Fruit fly (Drosophila melanogaster) whole organism, embryonic: Measurements from ENCODE around the gene CG13634.

ENCODE experiments used
- ATbp ChIP-seq: fragments of 200-800 bp; sonication (Bioruptor generic); optimal IDR thresholded peaks from 2 replicates; lab custom pipeline; 2017; ENCODE audit warnings: missing biosample characterization, mild to moderate bottlenecking, missing genetic modification characterization, missing genetic modification reagents
- B-H2 ChIP-seq: fragments of 200-800 bp; sonication (Bioruptor generic); optimal IDR thresholded peaks from 2 replicates; lab custom pipeline; 2018; ENCODE audit warnings: missing biosample characterization, mild to moderate bottlenecking, missing genetic modification characterization
- CG13296 ChIP-seq: fragments of 200-800 bp; sonication (Bioruptor generic); optimal IDR thresholded peaks from 3 replicates; lab custom pipeline; 2018; ENCODE audit warnings: missing biosample characterization, mild to moderate bottlenecking, missing genetic modification characterization
- CG14441 ChIP-seq: fragments of 200-800 bp; sonication (Bioruptor generic); IDR thresholded peaks from 2 replicates; pipeline ENCODE4 v1.3.6; 2022; ENCODE audit warnings: missing biosample characterization, missing genetic modification characterization
- CG14860 ChIP-seq: fragments of 200-800 bp; sonication (Bioruptor generic); IDR thresholded peaks from 3 replicates; pipeline ENCODE4 v1.3.6; 2022; ENCODE audit warnings: missing biosample characterization, missing genetic modification characterization; ENCODE audit not compliant: partially characterized antibody
- CG2199 ChIP-seq: fragments of 200-800 bp; sonication (Bioruptor generic); IDR thresholded peaks from 3 replicates; pipeline ENCODE4 v1.3.6; 2022; ENCODE audit warnings: missing biosample characterization, missing genetic modification characterization
- CG31365 ChIP-seq: fragments of 200-800 bp; sonication (Bioruptor generic); optimal IDR thresholded peaks from 2 replicates; lab custom pipeline; 2018; ENCODE audit warnings: missing biosample characterization, mild to moderate bottlenecking, missing genetic modification characterization
- CG31388 ChIP-seq: fragments of 200-800 bp; sonication (Bioruptor generic); optimal IDR thresholded peaks from 2 replicates; lab custom pipeline; 2016; ENCODE audit warnings: missing biosample characterization, missing genetic modification characterization
- CG3281 ChIP-seq: fragments of 200-800 bp; sonication (Bioruptor generic); optimal IDR thresholded peaks from 3 replicates; lab custom pipeline; 2017; ENCODE audit warnings: missing biosample characterization, mild to moderate bottlenecking, missing genetic modification characterization
- CG3726 ChIP-seq: fragments of 200-800 bp; sonication (Bioruptor generic); IDR thresholded peaks from 3 replicates; pipeline ENCODE4, ENCODE4 v1.3.6; 2022; ENCODE audit warnings: missing biosample characterization, missing genetic modification characterization
- CG4820 ChIP-seq: fragments of 200-800 bp; sonication (Bioruptor generic); optimal IDR thresholded peaks from 3 replicates; lab custom pipeline; 2016; ENCODE audit warnings: missing biosample characterization, missing genetic modification characterization
- CG6791 ChIP-seq: fragments of 200-800 bp; sonication (Bioruptor generic); IDR thresholded peaks from 3 replicates; pipeline ENCODE4 v1.3.6; 2022; ENCODE audit warnings: missing biosample characterization, missing genetic modification characterization; ENCODE audit not compliant: partially characterized antibody
- CG7357 ChIP-seq: fragments of 200-800 bp; sonication (Bioruptor generic); IDR thresholded peaks from 3 replicates; pipeline ENCODE4 v1.3.6; 2022; ENCODE audit warnings: missing biosample characterization, missing genetic modification characterization
- CG7372 ChIP-seq: fragments of 200-800 bp; sonication (Bioruptor generic); IDR thresholded peaks from 2 replicates; pipeline ENCODE4 v1.3.6; 2022; ENCODE audit warnings: missing biosample characterization, missing genetic modification characterization
- CG8089 ChIP-seq: fragments of 200-800 bp; sonication (Bioruptor generic); optimal IDR thresholded peaks from 3 replicates; lab custom pipeline; 2016; ENCODE audit warnings: missing biosample characterization, missing genetic modification characterization
- CG8359 ChIP-seq: fragments of 200-800 bp; sonication (Bioruptor generic); optimal IDR thresholded peaks from 2 replicates; lab custom pipeline; 2017; ENCODE audit warnings: missing biosample characterization, mild to moderate bottlenecking, missing genetic modification characterization, borderline replicate concordance
- CG8478 ChIP-seq: fragments of >200 bp; optimal IDR thresholded peaks from 2 replicates; lab custom pipeline; 2018
- CG9727 ChIP-seq: fragments of 200-800 bp; sonication (Bioruptor generic); optimal IDR thresholded peaks from 3 replicates; lab custom pipeline; 2017; ENCODE audit warnings: missing biosample characterization, mild to moderate bottlenecking, missing genetic modification characterization
- Dad ChIP-seq: fragments of 200-800 bp; sonication (Bioruptor generic); optimal IDR thresholded peaks from 3 replicates; lab custom pipeline; 2016; ENCODE audit warnings: missing biosample characterization, missing genetic modification characterization
- ERR ChIP-seq: fragments of 200-800 bp; sonication (Bioruptor generic); optimal IDR thresholded peaks from 2 replicates; lab custom pipeline; 2016; ENCODE audit warnings: missing biosample characterization, missing genetic modification characterization
- Elba2 ChIP-seq: fragments of 200-800 bp; sonication (Bioruptor generic); optimal IDR thresholded peaks from 3 replicates; lab custom pipeline; 2016; ENCODE audit warnings: missing biosample characterization, missing genetic modification characterization
- Fer1 ChIP-seq: fragments of 200-800 bp; sonication (Bioruptor generic); optimal IDR thresholded peaks from 2 replicates; lab custom pipeline; 2017; ENCODE audit warnings: missing biosample characterization, mild to moderate bottlenecking, missing genetic modification characterization
- HLH4C ChIP-seq: fragments of 200-800 bp; sonication (Bioruptor generic); IDR thresholded peaks from 3 replicates; pipeline ENCODE4 v1.3.6; 2022; ENCODE audit warnings: missing biosample characterization, missing genetic modification characterization; ENCODE audit not compliant: partially characterized antibody
- MTF-1 ChIP-seq: fragments of 200-800 bp; sonication (Bioruptor generic); optimal IDR thresholded peaks from 2 replicates; lab custom pipeline; 2018; ENCODE audit warnings: missing biosample characterization, mild to moderate bottlenecking, missing genetic modification characterization, borderline replicate concordance
- Meics ChIP-seq: fragments of 200-800 bp; sonication (Bioruptor generic); optimal IDR thresholded peaks from 2 replicates; lab custom pipeline; 2017; ENCODE audit warnings: missing biosample characterization, mild to moderate bottlenecking, missing genetic modification characterization
- Oli ChIP-seq: fragments of 200-800 bp; sonication (Bioruptor generic); optimal IDR thresholded peaks from 2 replicates; lab custom pipeline; 2018; ENCODE audit warnings: missing biosample characterization, mild to moderate bottlenecking, missing genetic modification characterization, moderate library complexity
- Rfx ChIP-seq: fragments of 200-800 bp; sonication (Bioruptor generic); IDR thresholded peaks from 2 replicates; pipeline ENCODE4 v1.3.6; 2022; ENCODE audit warnings: missing biosample characterization, missing genetic modification characterization
- Side ChIP-seq: fragments of 200-800 bp; sonication (Bioruptor generic); optimal IDR thresholded peaks from 2 replicates; lab custom pipeline; 2016; ENCODE audit warnings: missing biosample characterization, missing genetic modification characterization
- Tbp ChIP-seq: fragments of >200 bp; optimal IDR thresholded peaks from 2 replicates; lab custom pipeline; 2018; ENCODE audit warnings: missing biosample characterization, missing genetic modification characterization
- Trl ChIP-seq, 3 experiments: fragments of >200 bp in 2 of 3; fragments of 200-800 bp in 1 of 3; sonication (Bioruptor generic) in 1 of 3; optimal IDR thresholded peaks; 2 replicates in 1 of 3; 3 replicates in 2 of 3; lab custom pipeline; 2016 to 2017; ENCODE audit warnings: missing biosample characterization in 1 of 3, missing genetic modification characterization in 1 of 3
- YL-1 ChIP-seq: fragments of 200-800 bp; sonication (Bioruptor generic); optimal IDR thresholded peaks from 3 replicates; lab custom pipeline; 2017; ENCODE audit warnings: missing biosample characterization, mild to moderate bottlenecking, missing genetic modification characterization
- amos ChIP-seq: fragments of 200-800 bp; sonication (Bioruptor generic); IDR thresholded peaks from 2 replicates; pipeline ENCODE4 v1.3.6; 2022; ENCODE audit warnings: missing biosample characterization, missing genetic modification characterization; ENCODE audit not compliant: partially characterized antibody
- ash1 ChIP-seq: fragments of 200-800 bp; sonication (Bioruptor generic); optimal IDR thresholded peaks from 2 replicates; lab custom pipeline; 2018; ENCODE audit warnings: missing biosample characterization, mild to moderate bottlenecking, missing genetic modification characterization
- chn ChIP-seq: fragments of 200-800 bp; sonication (Bioruptor generic); optimal IDR thresholded peaks from 2 replicates; lab custom pipeline; 2016; ENCODE audit warnings: missing biosample characterization, missing genetic modification characterization
- dan ChIP-seq: fragments of 200-800 bp; sonication (Bioruptor generic); IDR thresholded peaks from 2 replicates; pipeline ENCODE4 v1.3.6; 2022; ENCODE audit warnings: missing biosample characterization, missing genetic modification characterization
- exex ChIP-seq: fragments of 200-800 bp; sonication (Bioruptor generic); optimal IDR thresholded peaks from 4 replicates; lab custom pipeline; 2018; ENCODE audit warnings: missing biosample characterization, mild to moderate bottlenecking, missing genetic modification characterization, moderate library complexity
- gsb ChIP-seq: fragments of 200-800 bp; sonication (Bioruptor generic); IDR thresholded peaks from 2 replicates; pipeline ENCODE4 v1.3.6; 2022; ENCODE audit warnings: missing biosample characterization, missing genetic modification characterization
- lola ChIP-seq, 3 experiments: fragments of >200 bp in 2 of 3; fragments of 200-800 bp in 1 of 3; sonication (Bioruptor generic) in 1 of 3; optimal IDR thresholded peaks; 2 replicates each; lab custom pipeline; 2017 to 2019; ENCODE audit warnings: missing biosample characterization in 3 of 3, missing genetic modification characterization in 3 of 3, mild to moderate bottlenecking in 1 of 3, moderate library complexity in 1 of 3
- mam ChIP-seq: fragments of 200-800 bp; sonication (Bioruptor generic); optimal IDR thresholded peaks from 3 replicates; lab custom pipeline; 2016; ENCODE audit warnings: missing biosample characterization, missing genetic modification characterization
- nau ChIP-seq: fragments of 200-800 bp; sonication (Bioruptor generic); optimal IDR thresholded peaks from 3 replicates; lab custom pipeline; 2017; ENCODE audit warnings: missing biosample characterization, mild to moderate bottlenecking, missing genetic modification characterization, missing genetic modification reagents
- nmo ChIP-seq: fragments of 200-800 bp; sonication (Bioruptor generic); optimal IDR thresholded peaks from 2 replicates; lab custom pipeline; 2018; ENCODE audit warnings: missing biosample characterization, mild to moderate bottlenecking, missing genetic modification characterization, moderate library complexity
- otp ChIP-seq: fragments of 200-800 bp; sonication (Bioruptor generic); IDR thresholded peaks from 3 replicates; pipeline ENCODE4, ENCODE4 v1.3.6; 2022; ENCODE audit warnings: missing biosample characterization, missing genetic modification characterization
- ranshi ChIP-seq: fragments of 200-800 bp; sonication (Bioruptor generic); IDR thresholded peaks from 2 replicates; pipeline ENCODE4 v1.3.6; 2022; ENCODE audit warnings: missing biosample characterization, missing genetic modification characterization
- slp2 ChIP-seq: fragments of 200-800 bp; sonication (Bioruptor generic); optimal IDR thresholded peaks from 2 replicates; lab custom pipeline; 2016; ENCODE audit warnings: missing biosample characterization, missing genetic modification characterization
- ssp ChIP-seq: fragments of 200-800 bp; sonication (Bioruptor generic); IDR thresholded peaks from 2 replicates; pipeline ENCODE4 v1.3.6; 2022; ENCODE audit warnings: missing biosample characterization, missing genetic modification characterization
- vnd ChIP-seq: fragments of 200-800 bp; sonication (Bioruptor generic); IDR thresholded peaks from 3 replicates; pipeline ENCODE4 v1.3.6; 2022; ENCODE audit warnings: missing biosample characterization, missing genetic modification characterization; ENCODE audit not compliant: partially characterized antibody
- zen ChIP-seq: fragments of 200-800 bp; sonication (Bioruptor generic); optimal IDR thresholded peaks from 3 replicates; lab custom pipeline; 2018; ENCODE audit warnings: missing biosample characterization, mild to moderate bottlenecking, missing genetic modification characterization, moderate library complexity
- zen2 ChIP-seq: fragments of 200-800 bp; sonication (Bioruptor generic); IDR thresholded peaks from 3 replicates; pipeline ENCODE4 v1.3.6; 2022; ENCODE audit warnings: missing biosample characterization, missing genetic modification characterization; ENCODE audit not compliant: partially characterized antibody

CG13634 gene

dm6 chr3R:24768538-24769401 is 21.2 kb downstream of the CG13634 start, which contains the start of gene CG13631 (continued):
- peak; percentile 72 for TF ChIP-seq CG3281 (GFP tag; lab: Kevin White, UChicago)
- TF ChIP-seq Oli, result peak; percentile 98
- TF ChIP-seq otp (GFP tag; lab: Robert Waterston, UW), result peak; percentile 83
- TF ChIP-seq B-H2, result no peak
- TF ChIP-seq CG8089 (GFP tag; lab: Kevin White, UChicago), result peak; percentile 95
- TF ChIP-seq nau (GFP tag; lab: Kevin White, UChicago), result peak; percentile 93
- TF ChIP-seq Rfx, result peak; percentile 58
- peak; percentile 32 for TF ChIP-seq YL-1 (GFP tag; lab: Kevin White, UChicago)
- peak; percentile 90 for TF ChIP-seq CG31388 (GFP tag; lab: Kevin White, UChicago)
- TF ChIP-seq chn (GFP tag; lab: Kevin White, UChicago), result peak; percentile 94
- TF ChIP-seq Elba2 (GFP tag; lab: Kevin White, UChicago), result no peak
- TF ChIP-seq Trl (optimal IDR thresholded peaks at IDR 0.05; lab: Kevin White, UChicago), result peak; percentile 66 to 67
- peak; percentile 93 for TF ChIP-seq Trl (GFP tag; optimal IDR thresholded peaks at IDR 0.05; lab: Kevin White, UChicago)
- TF ChIP-seq CG8359, result peak; percentile 91
- TF ChIP-seq zen2, result no peak
- peak; percentile 66 for TF ChIP-seq CG31365 (tag; lab: Kevin White, UChicago)
- no peak for TF ChIP-seq ash1 (GFP tag; lab: Kevin White, UChicago)
- no peak for TF ChIP-seq amos (GFP tag; lab: Robert Waterston, UW)
- TF ChIP-seq CG13296, result peak; percentile 63
- peak; percentile 88 for TF ChIP-seq CG14441 (GFP tag; lab: Robert Waterston, UW)
- no peak for TF ChIP-seq Tbp (GFP tag; lab: Kevin White, UChicago)
- TF ChIP-seq gsb, result peak; percentile 54; the same call in 1 of the 2 replicates
- peak; percentile 97 for TF ChIP-seq CG4820 (GFP tag; lab: Kevin White, UChicago)
- peak; percentile 83 for TF ChIP-seq Dad (GFP tag; lab: Kevin White, UChicago)
- TF ChIP-seq CG3726 (GFP tag; lab: Robert Waterston, UW), result peak; percentile 83; the same call in 2 of the 3 replicates
- TF ChIP-seq CG2199, result peak; percentile 76; the same call in 1 of the 3 replicates
- peak; percentile 53 for TF ChIP-seq MTF-1
- peak; percentile 97 for TF ChIP-seq ATbp (GFP tag; lab: Kevin White, UChicago)
- peak; percentile 41 for TF ChIP-seq exex (tag; lab: Kevin White, UChicago)
- TF ChIP-seq Side (GFP tag; lab: Kevin White, UChicago), result peak; percentile 94
- peak; percentile 83 for TF ChIP-seq CG7372 (GFP tag; lab: Robert Waterston, UW)
- peak; percentile 97 for TF ChIP-seq slp2
- TF ChIP-seq mam (GFP tag; lab: Kevin White, UChicago), result peak; percentile 85
- no peak for TF ChIP-seq Fer1 (GFP tag; lab: Kevin White, UChicago)
- TF ChIP-seq ssp (GFP tag; lab: Robert Waterston, UW), result peak; percentile 89
- TF ChIP-seq vnd (GFP tag; lab: Robert Waterston, UW), result no peak
- TF ChIP-seq CG6791 (GFP tag; lab: Robert Waterston, UW), result no peak
- peak; percentile 87 for TF ChIP-seq ERR (GFP tag; lab: Kevin White, UChicago)
- TF ChIP-seq CG14860 (GFP tag; lab: Robert Waterston, UW), result no peak
- TF ChIP-seq nmo, result peak; percentile 99
- peak; percentile 85 for TF ChIP-seq zen (tag; lab: Kevin White, UChicago)
- no peak for TF ChIP-seq CG8478 (lab: Kevin White, UChicago)
- TF ChIP-seq Meics (GFP tag; lab: Kevin White, UChicago), result peak; percentile 68
- TF ChIP-seq CG7357, result peak; percentile 85
- no peak for TF ChIP-seq HLH4C (GFP tag; lab: Robert Waterston, UW)
- peak; percentile 56; the same call in 1 of the 2 replicates for TF ChIP-seq dan
- peak; percentile 82 for TF ChIP-seq CG9727
- TF ChIP-seq ranshi (GFP tag; lab: Robert Waterston, UW), result peak; percentile 86
- peak in 1 of 3 experiments; percentile 96 for TF ChIP-seq lola (GFP tag; optimal IDR thresholded peaks at IDR 0.05; lab: Kevin White, UChicago)
